Comparison of ENCODE assay signal across 2 worm cellular contexts in the genomic region with DNA sequence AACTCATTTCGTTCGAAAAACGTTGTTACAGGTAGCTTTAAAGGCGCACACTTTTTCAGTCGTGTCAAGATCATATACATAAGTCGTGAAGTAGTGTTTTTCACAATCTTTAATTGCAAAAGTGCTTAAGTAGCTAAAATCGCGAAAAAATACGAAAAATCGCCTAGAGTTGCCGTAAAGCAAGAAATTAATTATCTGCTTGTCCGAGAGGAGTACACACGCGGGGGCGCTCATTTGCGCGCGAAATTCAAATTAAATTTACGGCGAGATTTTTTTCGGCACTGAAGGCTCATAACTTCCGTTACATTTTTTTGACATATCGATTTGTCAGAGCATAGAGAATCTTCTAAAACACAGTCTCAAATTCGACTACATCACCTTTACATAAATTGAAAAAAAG.
A peak's percentile ranks its signal among the peaks of the same experiment; 100 is the strongest.
TF ChIP-seq lines count a peak whose summit lies in the region.

No protein-coding gene starts in this region.

TF ChIP-seq in whole organism, L1 larva, 84 proteins besides CTCF, POLR2A, EP300 and RAD21:
- TF ChIP-seq nhr-84 (tag; optimal IDR thresholded peaks at IDR 0.05; lab: Kevin White, UChicago) (no peak), ztf-4 (tag; optimal IDR thresholded peaks at IDR 0.05; lab: Kevin White, UChicago) (no peak), pax-3 (tag; optimal IDR thresholded peaks at IDR 0.05; lab: Kevin White, UChicago) (no peak), dpl-1 (GFP tag; optimal IDR thresholded peaks at IDR 0.05; lab: Kevin White, UChicago) (peak in 1 of 3 experiments; percentile 7), grh-1 (GFP tag; IDR thresholded peaks at IDR 0.05; lab: Robert Waterston, UW) (no peak), rnt-1 (tag; optimal IDR thresholded peaks at IDR 0.05; lab: Kevin White, UChicago) (no peak), efl-1 (optimal IDR thresholded peaks at IDR 0.05; lab: Kevin White, UChicago) (peak in 1 of 2 experiments; percentile 6), efl-1 (GFP tag; optimal IDR thresholded peaks at IDR 0.05 in 1 of 2; lab: Kevin White, UChicago) (peak; percentile 15 to 86), egl-27 (tag; optimal IDR thresholded peaks at IDR 0.05; lab: Kevin White, UChicago) (no peak), snpc-4 (tag; optimal IDR thresholded peaks at IDR 0.05; lab: Kevin White, UChicago) (no peak), tlp-1 (tag; optimal IDR thresholded peaks at IDR 0.05; lab: Kevin White, UChicago) (no peak), hlh-4 (tag; optimal IDR thresholded peaks at IDR 0.05; lab: Kevin White, UChicago) (no peak), nhr-71 (tag; optimal IDR thresholded peaks at IDR 0.05; lab: Kevin White, UChicago) (no peak), ceh-82 (tag; optimal IDR thresholded peaks at IDR 0.05; lab: Kevin White, UChicago) (no peak), xbp-1 (tag; optimal IDR thresholded peaks at IDR 0.05; lab: Kevin White, UChicago) (no peak)
TF ChIP-seq in whole organism, L1 larva: peak in this region for 2.

TF ChIP-seq in whole organism, young adult, 124 proteins besides CTCF, POLR2A, EP300 and RAD21:
- 0 out of 2 replicates have a peak, but pooled peaks have one; percentile 28 for TF ChIP-seq madf-6 (GFP tag; IDR thresholded peaks at IDR 0.05; lab: Robert Waterston, UW)
- TF ChIP-seq tlf-1 (GFP tag; optimal IDR thresholded peaks at IDR 0.05; lab: Kevin White, UChicago), result no peak
- TF ChIP-seq ZK185.1 (tag; optimal IDR thresholded peaks at IDR 0.05; lab: Kevin White, UChicago; ENCODE audit: poor library complexity, severe bottlenecking), result no peak
- TF ChIP-seq lin-54 (GFP tag; optimal IDR thresholded peaks at IDR 0.05; lab: Kevin White, UChicago), result peak; percentile 9
- TF ChIP-seq dpff-1 (tag; optimal IDR thresholded peaks at IDR 0.05; lab: Kevin White, UChicago), result no peak
- peak; percentile 66 for TF ChIP-seq hrde-1 (tag; optimal IDR thresholded peaks at IDR 0.05; lab: Kevin White, UChicago; ENCODE audit: borderline replicate concordance)
- no peak for TF ChIP-seq bed-2 (GFP tag; IDR thresholded peaks at IDR 0.05; lab: Robert Waterston, UW)
- no peak for TF ChIP-seq let-526 (GFP tag; IDR thresholded peaks at IDR 0.05; lab: Robert Waterston, UW)
- no peak for TF ChIP-seq hlh-26 (GFP tag; conservative IDR thresholded peaks at IDR 0.05; lab: Robert Waterston, UW)
- TF ChIP-seq chd-7 (tag; optimal IDR thresholded peaks at IDR 0.05; lab: Kevin White, UChicago), result no peak
- no peak for TF ChIP-seq mes-4 (tag; optimal IDR thresholded peaks at IDR 0.05; lab: Kevin White, UChicago)
- 0 out of 2 replicates have a peak, but pooled peaks have one; percentile 11 for TF ChIP-seq F33H1.4 (GFP tag; IDR thresholded peaks at IDR 0.05; lab: Robert Waterston, UW)
- TF ChIP-seq snpc-1.1 (tag; optimal IDR thresholded peaks at IDR 0.05; lab: Kevin White, UChicago; ENCODE audit: insufficient read depth), result no peak
- no peak for TF ChIP-seq gei-17 (GFP tag; optimal IDR thresholded peaks at IDR 0.05; lab: Kevin White, UChicago)
- TF ChIP-seq somi-1 (GFP tag; optimal IDR thresholded peaks at IDR 0.05; lab: Kevin White, UChicago), result no peak
- TF ChIP-seq ceh-79 (tag; optimal IDR thresholded peaks at IDR 0.05; lab: Kevin White, UChicago), result no peak
- TF ChIP-seq ets-4 (GFP tag; optimal IDR thresholded peaks at IDR 0.05; lab: Kevin White, UChicago), result no peak
- no peak for TF ChIP-seq T07F8.4 (tag; optimal IDR thresholded peaks at IDR 0.05; lab: Kevin White, UChicago)
- peak; percentile 17 for TF ChIP-seq him-1 (tag; optimal IDR thresholded peaks at IDR 0.05; lab: Kevin White, UChicago)
- TF ChIP-seq cebp-1 (GFP tag; IDR thresholded peaks at IDR 0.05; lab: Robert Waterston, UW), result no peak
- no peak for TF ChIP-seq cebp-1 (tag; optimal IDR thresholded peaks at IDR 0.05; lab: Kevin White, UChicago)
- no peak for TF ChIP-seq snpc-1.3 (tag; optimal IDR thresholded peaks at IDR 0.05; lab: Kevin White, UChicago; ENCODE audit: insufficient read depth)
- no peak for TF ChIP-seq aptf-2 (GFP tag; conservative IDR thresholded peaks at IDR 0.05; lab: Robert Waterston, UW)
- no peak for TF ChIP-seq D2030.7 (GFP tag; IDR thresholded peaks at IDR 0.05; lab: Robert Waterston, UW)
- no peak for TF ChIP-seq mxl-1 (tag; optimal IDR thresholded peaks at IDR 0.05; lab: Kevin White, UChicago)
- TF ChIP-seq F10E7.11 (tag; optimal IDR thresholded peaks at IDR 0.05; lab: Kevin White, UChicago), result no peak
- TF ChIP-seq atf-7 (tag; optimal IDR thresholded peaks at IDR 0.05; lab: Kevin White, UChicago), result no peak
- TF ChIP-seq C17E4.6 (GFP tag; IDR thresholded peaks at IDR 0.05; lab: Robert Waterston, UW), result no peak
- TF ChIP-seq F39B2.1 (GFP tag; IDR thresholded peaks at IDR 0.05; lab: Robert Waterston, UW), result no peak
- TF ChIP-seq xnd-1 (tag; optimal IDR thresholded peaks at IDR 0.05; lab: Kevin White, UChicago), result peak; percentile 5
- TF ChIP-seq snpc-4 (GFP tag; optimal IDR thresholded peaks at IDR 0.05; lab: Kevin White, UChicago), result no peak
- peak in 1 of 4 experiments; percentile 13 for TF ChIP-seq snpc-4 (tag; optimal IDR thresholded peaks at IDR 0.05; lab: Kevin White, UChicago)
- no peak for TF ChIP-seq F52B5.7 (tag; optimal IDR thresholded peaks at IDR 0.05; lab: Kevin White, UChicago)
- no peak for TF ChIP-seq Y79H2A.3 (GFP tag; conservative IDR thresholded peaks at IDR 0.05; lab: Robert Waterston, UW)
- no peak for TF ChIP-seq attf-6 (GFP tag; IDR thresholded peaks at IDR 0.05; lab: Robert Waterston, UW)

Comparison
In these comparisons a context has a peak if more than half of its experiments do, and no peak if none do; other contexts are left out.
1. Of the 8 proteins assayed by ChIP-seq in both whole organism, young adult and whole organism, L1 larva: peak only in whole organism, young adult: none; only in whole organism, L1 larva: efl-1; in both: none; in neither: 5; mixed calls (peak in some experiments, not most) for 2.